Worm (Caenorhabditis elegans) whole organism, midembryonic: ENCODE measurements around the gene mrpl-22.

Source experiments
- T22C8.4 ChIP-seq: fragments of 200-800 bp; sonication (Bioruptor generic); IDR thresholded peaks from 2 replicates; pipeline ENCODE4 v1.3.6; 2022; ENCODE audit warnings: missing genetic modification characterization, missing compliant biosample characterization
- cog-1 ChIP-seq: sonication (generic microtip); optimal IDR thresholded peaks from 2 replicates; lab custom pipeline; 2016; ENCODE audit warnings: missing genetic modification characterization, missing compliant biosample characterization
- flt-1 ChIP-seq: fragments of 200-800 bp; sonication (Bioruptor generic); IDR thresholded peaks from 2 replicates; pipeline ENCODE4 v1.3.6; 2022; ENCODE audit warnings: missing genetic modification characterization, missing compliant biosample characterization
- klf-2 ChIP-seq: fragments of 200-800 bp; sonication (Bioruptor generic); conservative IDR thresholded peaks from 2 replicates; pipeline ENCODE4 v1.3.6; 2022; ENCODE audit warnings: missing genetic modification reagents, missing genetic modification characterization, missing compliant biosample characterization
- med-1 ChIP-seq: sonication (generic microtip); optimal IDR thresholded peaks from 2 replicates; lab custom pipeline; 2017; ENCODE audit warnings: missing genetic modification characterization, mild to moderate bottlenecking, missing compliant biosample characterization, antibody characterized with exemption, missing genetic modification reagents; ENCODE audit not compliant: insufficient read depth
- ref-1 ChIP-seq: fragments of 200-800 bp; sonication (Bioruptor generic); conservative IDR thresholded peaks from 2 replicates; pipeline ENCODE4 v1.3.6; 2022; ENCODE audit warnings: missing genetic modification reagents, missing genetic modification characterization, missing compliant biosample characterization
- tab-1 ChIP-seq: fragments of 200-800 bp; sonication (Bioruptor generic); IDR thresholded peaks from 2 replicates; pipeline ENCODE4 v1.3.6; 2022; ENCODE audit warnings: missing genetic modification characterization, missing compliant biosample characterization
- ztf-23 ChIP-seq: fragments of 200-800 bp; sonication (Bioruptor generic); IDR thresholded peaks from 2 replicates; pipeline ENCODE4 v1.3.6; 2022; ENCODE audit warnings: missing genetic modification reagents, missing genetic modification characterization, missing compliant biosample characterization

- TF ChIP-seq klf-2 (GFP tag; lab: Robert Waterston, UW): no peak
- no peak for TF ChIP-seq flt-1 (GFP tag; lab: Robert Waterston, UW)
- TF ChIP-seq med-1 (GFP tag; lab: Kevin White, UChicago): no peak
- no peak for TF ChIP-seq ref-1 (GFP tag; lab: Robert Waterston, UW)
- no peak for TF ChIP-seq ztf-23 (GFP tag; lab: Robert Waterston, UW)
- TF ChIP-seq T22C8.4: no peak
- TF ChIP-seq tab-1 (GFP tag; lab: Robert Waterston, UW): no peak
- TF ChIP-seq cog-1 (tag; lab: Kevin White, UChicago): no peak
Observed at ce11 chrIII:10628360-10628759, 13.1 kb downstream of the mrpl-22 start.
